Fruit fly (Drosophila melanogaster) whole organism, prepupa: ENCODE measurements around the gene CG14868.

Experiments used
- Blimp-1 ChIP-seq: fragments of 200-800 bp; sonication (Bioruptor generic); optimal IDR thresholded peaks from 3 replicates; lab custom pipeline; 2017; ENCODE audit warnings: missing biosample characterization, missing genetic modification characterization, mild to moderate bottlenecking, moderate library complexity, missing genetic modification reagents
- CG10631 ChIP-seq: fragments of 200-800 bp; sonication (Bioruptor generic); optimal IDR thresholded peaks from 2 replicates; lab custom pipeline; 2016; ENCODE audit warnings: missing biosample characterization, missing genetic modification characterization
- CG11294 ChIP-seq: fragments of 200-800 bp; sonication (Bioruptor generic); IDR thresholded peaks from 2 replicates; pipeline ENCODE4 v1.3.6; 2022; ENCODE audit warnings: missing biosample characterization, missing genetic modification characterization
- CG11762 ChIP-seq: fragments of 200-800 bp; sonication (Bioruptor generic); optimal IDR thresholded peaks from 3 replicates; lab custom pipeline; 2016; ENCODE audit warnings: missing biosample characterization, missing genetic modification characterization; ENCODE audit not compliant: insufficient read depth
- CG11902 ChIP-seq: fragments of 200-800 bp; sonication (Bioruptor generic); optimal IDR thresholded peaks from 3 replicates; lab custom pipeline; 2016; ENCODE audit warnings: missing biosample characterization, missing genetic modification characterization
- CG15336 ChIP-seq: fragments of 200-800 bp; sonication (Bioruptor generic); IDR thresholded peaks from 2 replicates; pipeline ENCODE4 v1.3.6; 2022; ENCODE audit warnings: missing biosample characterization, missing genetic modification characterization
- CG3032 ChIP-seq: fragments of 200-800 bp; optimal IDR thresholded peaks from 2 replicates; lab custom pipeline; 2019; ENCODE audit warnings: missing biosample characterization, mild to moderate bottlenecking, missing genetic modification characterization, moderate library complexity
- CG31627 ChIP-seq: fragments of 200-800 bp; sonication (Bioruptor generic); optimal IDR thresholded peaks from 3 replicates; lab custom pipeline; 2016; ENCODE audit warnings: missing biosample characterization, missing genetic modification characterization
- CG32006 ChIP-seq: fragments of 200-800 bp; sonication (Bioruptor generic); optimal IDR thresholded peaks from 3 replicates; lab custom pipeline; 2017; ENCODE audit warnings: missing biosample characterization, mild to moderate bottlenecking, missing genetic modification characterization
- CG6163 ChIP-seq: fragments of 200-800 bp; sonication (Bioruptor generic); IDR thresholded peaks from 3 replicates; pipeline ENCODE4 v1.3.6; 2022; ENCODE audit warnings: missing biosample characterization, missing genetic modification characterization
- CG6792 ChIP-seq: fragments of 200-800 bp; sonication (Bioruptor generic); optimal IDR thresholded peaks from 3 replicates; lab custom pipeline; 2016; ENCODE audit warnings: missing biosample characterization, missing genetic modification characterization
- CG6808 ChIP-seq: fragments of 200-800 bp; sonication (Bioruptor generic); optimal IDR thresholded peaks from 3 replicates; lab custom pipeline; 2017; ENCODE audit warnings: missing biosample characterization, missing genetic modification characterization, mild to moderate bottlenecking, moderate library complexity, missing genetic modification reagents
- CG6854 ChIP-seq: fragments of 200-800 bp; sonication (Bioruptor generic); optimal IDR thresholded peaks from 2 replicates; lab custom pipeline; 2017; ENCODE audit warnings: missing biosample characterization, mild to moderate bottlenecking, missing genetic modification characterization
- CG7368 ChIP-seq: fragments of 200-800 bp; sonication (Bioruptor generic); optimal IDR thresholded peaks from 3 replicates; lab custom pipeline; 2016; ENCODE audit warnings: missing biosample characterization, missing genetic modification characterization
- CG8119 ChIP-seq: fragments of 200-800 bp; sonication (Bioruptor generic); IDR thresholded peaks from 3 replicates; pipeline ENCODE4 v1.3.6; 2022; ENCODE audit warnings: missing biosample characterization, missing genetic modification characterization
- CG9139 ChIP-seq: fragments of 200-800 bp; sonication (Bioruptor generic); optimal IDR thresholded peaks from 3 replicates; lab custom pipeline; 2017; ENCODE audit warnings: missing biosample characterization, mild to moderate bottlenecking, missing genetic modification characterization
- Eip75B ChIP-seq: fragments of 200-800 bp; sonication (Bioruptor generic); optimal IDR thresholded peaks from 3 replicates; lab custom pipeline; 2016; ENCODE audit warnings: missing biosample characterization, missing genetic modification characterization
- Eip78C ChIP-seq: fragments of 200-800 bp; sonication (Bioruptor generic); peaks from one replicate; lab custom pipeline; 2016; ENCODE audit warnings: missing biosample characterization, missing genetic modification characterization
- Ets21C ChIP-seq: fragments of 200-800 bp; sonication (Bioruptor generic); optimal IDR thresholded peaks from 3 replicates; lab custom pipeline; 2016; ENCODE audit warnings: missing biosample characterization, missing genetic modification characterization
- Hr38 ChIP-seq: sonication (Bioruptor generic); optimal IDR thresholded peaks from 2 replicates; lab custom pipeline; 2016; ENCODE audit warnings: missing biosample characterization, missing genetic modification characterization
- Hr4 ChIP-seq: fragments of 200-800 bp; sonication (Bioruptor generic); optimal IDR thresholded peaks from 3 replicates; lab custom pipeline; 2016; ENCODE audit warnings: missing biosample characterization, missing genetic modification characterization
- Lpt ChIP-seq: fragments of 200-800 bp; sonication (Bioruptor generic); optimal IDR thresholded peaks from 3 replicates; lab custom pipeline; 2016; ENCODE audit warnings: missing biosample characterization, missing genetic modification characterization
- Met ChIP-seq: fragments of 200-800 bp; sonication (Bioruptor generic); optimal IDR thresholded peaks from 3 replicates; lab custom pipeline; 2016; ENCODE audit warnings: missing biosample characterization, missing genetic modification characterization
- Smox ChIP-seq: fragments of 200-800 bp; sonication (Bioruptor generic); optimal IDR thresholded peaks from 3 replicates; lab custom pipeline; 2016; ENCODE audit warnings: missing biosample characterization, missing genetic modification characterization
- Sox14 ChIP-seq: fragments of 200-800 bp; sonication (Bioruptor generic); optimal IDR thresholded peaks from 3 replicates; lab custom pipeline; 2016; ENCODE audit warnings: missing biosample characterization, missing genetic modification characterization
- Sox15 ChIP-seq: fragments of 200-800 bp; sonication (Bioruptor generic); optimal IDR thresholded peaks from 3 replicates; lab custom pipeline; 2016; ENCODE audit warnings: missing biosample characterization, missing genetic modification characterization
- achi ChIP-seq: fragments of 200-800 bp; sonication (Bioruptor generic); optimal IDR thresholded peaks from 3 replicates; lab custom pipeline; 2016; ENCODE audit warnings: missing biosample characterization, missing genetic modification characterization
- acj6 ChIP-seq: fragments of 200-800 bp; sonication (Bioruptor generic); optimal IDR thresholded peaks from 3 replicates; lab custom pipeline; 2016; ENCODE audit warnings: missing biosample characterization, missing genetic modification characterization
- cyc ChIP-seq: fragments of 200-800 bp; sonication (Bioruptor generic); optimal IDR thresholded peaks from 3 replicates; lab custom pipeline; 2016; ENCODE audit warnings: missing biosample characterization, missing genetic modification characterization
- dsx ChIP-seq: fragments of 200-800 bp; optimal IDR thresholded peaks from 3 replicates; lab custom pipeline; 2019; ENCODE audit warnings: missing biosample characterization, mild to moderate bottlenecking, missing genetic modification characterization, moderate library complexity; ENCODE audit not compliant: poor library complexity, severe bottlenecking
- eg ChIP-seq: fragments of 200-800 bp; sonication (Bioruptor generic); IDR thresholded peaks from 3 replicates; pipeline ENCODE4 v1.3.6; 2022; ENCODE audit warnings: missing biosample characterization, missing genetic modification characterization
- esn ChIP-seq: fragments of 200-800 bp; sonication (Bioruptor generic); optimal IDR thresholded peaks from 2 replicates; lab custom pipeline; 2016; ENCODE audit warnings: missing biosample characterization, mild to moderate bottlenecking, missing genetic modification characterization, moderate library complexity
- fd85E ChIP-seq: fragments of 200-800 bp; sonication (Bioruptor generic); optimal IDR thresholded peaks from 3 replicates; lab custom pipeline; 2016; ENCODE audit warnings: missing biosample characterization, missing genetic modification characterization
- lz ChIP-seq: fragments of 200-800 bp; sonication (Bioruptor generic); optimal IDR thresholded peaks from 3 replicates; lab custom pipeline; 2016; ENCODE audit warnings: missing biosample characterization, missing genetic modification characterization
- net ChIP-seq: fragments of 200-800 bp; sonication (Bioruptor generic); optimal IDR thresholded peaks from 3 replicates; lab custom pipeline; 2016; ENCODE audit warnings: missing biosample characterization, missing genetic modification characterization
- salr ChIP-seq, 2 experiments: fragments of 200-800 bp; sonication (Bioruptor generic); optimal IDR thresholded peaks; 3 replicates each; lab custom pipeline; 2016 to 2018; ENCODE audit warnings: missing biosample characterization in 2 of 2, missing genetic modification characterization in 2 of 2, mild to moderate bottlenecking in 1 of 2
- spab ChIP-seq: fragments of 200-800 bp; sonication (Bioruptor generic); optimal IDR thresholded peaks from 2 replicates; lab custom pipeline; 2017; ENCODE audit warnings: missing biosample characterization, mild to moderate bottlenecking, missing genetic modification characterization, missing genetic modification reagents
- ss ChIP-seq, 2 experiments: fragments of 200-800 bp; sonication (Bioruptor generic); optimal IDR thresholded peaks; 2 replicates in 1 of 2; 3 replicates in 1 of 2; lab custom pipeline; 2017 to 2018; ENCODE audit warnings: mild to moderate bottlenecking in 2 of 2, missing biosample characterization in 2 of 2, missing genetic modification characterization in 2 of 2, moderate library complexity in 1 of 2
- svp ChIP-seq: fragments of 200-800 bp; sonication (Bioruptor generic); peaks from one replicate; lab custom pipeline; 2016; ENCODE audit warnings: missing biosample characterization, missing genetic modification characterization
- topi ChIP-seq: fragments of 200-800 bp; sonication (Bioruptor generic); optimal IDR thresholded peaks from 3 replicates; lab custom pipeline; 2016; ENCODE audit warnings: missing biosample characterization, missing genetic modification characterization
- vri ChIP-seq: fragments of 200-800 bp; sonication (Bioruptor generic); optimal IDR thresholded peaks from 3 replicates; lab custom pipeline; 2016; ENCODE audit warnings: missing biosample characterization, mild to moderate bottlenecking, missing genetic modification characterization

Gene CG14868

dm6 chr3R:15379071-15379470 lies 9.3 kb upstream of the CG14868 start:
- TF ChIP-seq lz (GFP tag; lab: Kevin White, UChicago), result no peak
- TF ChIP-seq CG8119 (GFP tag; lab: Robert Waterston, UW), result no peak
- TF ChIP-seq Smox (GFP tag; lab: Kevin White, UChicago), result no peak
- no peak for TF ChIP-seq Ets21C
- TF ChIP-seq fd85E (GFP tag; lab: Kevin White, UChicago), result no peak
- no peak for TF ChIP-seq CG11902 (GFP tag; lab: Kevin White, UChicago)
- TF ChIP-seq CG11294 (GFP tag; lab: Robert Waterston, UW), result no peak
- TF ChIP-seq Sox14 (GFP tag; lab: Kevin White, UChicago), result no peak
- TF ChIP-seq Hr4 (GFP tag; lab: Kevin White, UChicago), result no peak

dm6 chr3R:15375470-15375869 lies 5.7 kb upstream of the CG14868 start:
- TF ChIP-seq CG6854 (GFP tag; lab: Kevin White, UChicago), result peak; percentile 8
- no peak for TF ChIP-seq Hr38 (GFP tag; lab: Kevin White, UChicago)
- no peak for TF ChIP-seq CG10631 (GFP tag; lab: Kevin White, UChicago)
- TF ChIP-seq, all 60 proteins: peak for 1

dm6 chr3R:15374397-15374796 lies 4.7 kb upstream of the CG14868 start, which contains the start of gene Rbp:
Rbp (plus strand) TSS chr3R:15374635.
- TF ChIP-seq Hr4 (GFP tag; lab: Kevin White, UChicago), result no peak
- peak; percentile 27 for TF ChIP-seq CG6854 (GFP tag; lab: Kevin White, UChicago)

- no peak for TF ChIP-seq Sox15
- TF ChIP-seq CG31627, result peak; percentile 44
- peak; percentile 30 for TF ChIP-seq CG3032 (tag; lab: Kevin White, UChicago)
- peak; percentile 19 for TF ChIP-seq Sox14 (GFP tag; lab: Kevin White, UChicago)
- TF ChIP-seq lz (GFP tag; lab: Kevin White, UChicago), result peak; percentile 43
- TF ChIP-seq topi (GFP tag; lab: Kevin White, UChicago), result peak; percentile 47
- TF ChIP-seq Eip78C, result peak; percentile 35
- no peak for TF ChIP-seq CG11762 (GFP tag; lab: Kevin White, UChicago)
- TF ChIP-seq CG6854 (GFP tag; lab: Kevin White, UChicago), result peak; percentile 38
- no peak for TF ChIP-seq CG6808
- TF ChIP-seq acj6 (GFP tag; lab: Kevin White, UChicago), result no peak
- no peak for TF ChIP-seq CG9139
- peak; percentile 18 for TF ChIP-seq achi (GFP tag; lab: Kevin White, UChicago)
- TF ChIP-seq cyc, result peak; percentile 38
- no peak for TF ChIP-seq vri (GFP tag; lab: Kevin White, UChicago)
- peak; percentile 63 for TF ChIP-seq esn (GFP tag; lab: Kevin White, UChicago)
- peak; percentile 32 for TF ChIP-seq Eip75B (GFP tag; lab: Kevin White, UChicago)
These were observed 2.1 kb upstream of the CG14868 start, which contains the start of the genes Ccm3 and CG6136 for dm6 chr3R:15371833-15372232. Ccm3 (plus strand) TSS chr3R:15371957. CG6136 (minus strand) TSS chr3R:15372212.

- TF ChIP-seq Eip78C, result peak; percentile 40
- TF ChIP-seq spab (GFP tag; lab: Kevin White, UChicago), result no peak
- TF ChIP-seq esn (GFP tag; lab: Kevin White, UChicago), result peak; percentile 22
- TF ChIP-seq Blimp-1, result no peak
- TF ChIP-seq vri (GFP tag; lab: Kevin White, UChicago), result no peak
These were observed 2.3 kb downstream of the CG14868 start, which contains the start of gene CG34404 for dm6 chr3R:15367477-15367876. CG34404 (minus strand) TSS chr3R:15367665.

dm6 chr3R:15366839-15367238 lies 2.9 kb downstream of the CG14868 start:
- no peak for TF ChIP-seq CG32006 (GFP tag; lab: Kevin White, UChicago)
- TF ChIP-seq Sox15, result no peak
- peak; percentile 76 for TF ChIP-seq eg (GFP tag; lab: Robert Waterston, UW)
- TF ChIP-seq Ets21C, result no peak
- peak; percentile 58 for TF ChIP-seq dsx
- TF ChIP-seq CG6808, result no peak
- TF ChIP-seq salr (GFP tag; optimal IDR thresholded peaks at IDR 0.05; lab: Kevin White, UChicago), result no peak
- TF ChIP-seq CG7368 (GFP tag; lab: Kevin White, UChicago), result no peak
- TF ChIP-seq esn (GFP tag; lab: Kevin White, UChicago), result peak; percentile 68
- TF ChIP-seq CG3032 (tag; lab: Kevin White, UChicago), result peak; percentile 35
- no peak for TF ChIP-seq Lpt (GFP tag; lab: Kevin White, UChicago)
- no peak for TF ChIP-seq ss (GFP tag; optimal IDR thresholded peaks at IDR 0.05; lab: Kevin White, UChicago)
- no peak for TF ChIP-seq net (GFP tag; lab: Kevin White, UChicago)
- no peak for TF ChIP-seq vri (GFP tag; lab: Kevin White, UChicago)
- peak; percentile 94 for TF ChIP-seq svp (GFP tag; lab: Kevin White, UChicago)
- TF ChIP-seq Met (GFP tag; lab: Kevin White, UChicago), result no peak
- TF ChIP-seq Hr4 (GFP tag; lab: Kevin White, UChicago), result no peak
- TF ChIP-seq CG6792, result peak; percentile 50
- peak; percentile 60; the same call in 2 of the 3 replicates for TF ChIP-seq CG6163 (GFP tag; lab: Robert Waterston, UW)
- TF ChIP-seq CG15336 (GFP tag; lab: Robert Waterston, UW), result peak; percentile 81
